Fruit fly (Drosophila melanogaster) whole organism, embryonic: ENCODE measurements around the gene ssp.
A peak's percentile ranks its signal among the peaks of the same experiment; 100 is the strongest.

Experiments used
- Adf1 ChIP-seq: fragments of 200-800 bp; sonication (Bioruptor generic); IDR thresholded peaks from 2 replicates; pipeline ENCODE4 v1.3.6; 2022; ENCODE audit warnings: missing biosample characterization, missing genetic modification characterization
- Awh ChIP-seq: fragments of 200-800 bp; sonication (Bioruptor generic); IDR thresholded peaks from 2 replicates; pipeline ENCODE4, ENCODE4 v1.3.6; 2022; ENCODE audit warnings: missing biosample characterization, missing genetic modification characterization
- Bteb2 ChIP-seq: fragments of 200-800 bp; sonication (Bioruptor generic); optimal IDR thresholded peaks from 2 replicates; lab custom pipeline; 2016; ENCODE audit warnings: missing biosample characterization, missing genetic modification characterization
- CG10462 ChIP-seq: fragments of 200-800 bp; sonication (Bioruptor generic); optimal IDR thresholded peaks from 2 replicates; lab custom pipeline; 2016; ENCODE audit warnings: missing biosample characterization, missing genetic modification characterization
- CG11085 ChIP-seq: fragments of 200-800 bp; sonication (Bioruptor generic); IDR thresholded peaks from 2 replicates; pipeline ENCODE4 v1.3.6; 2022; ENCODE audit warnings: missing biosample characterization, missing genetic modification characterization
- CG12769 ChIP-seq: fragments of 200-800 bp; sonication (Bioruptor generic); optimal IDR thresholded peaks from 2 replicates; lab custom pipeline; 2019; ENCODE audit warnings: missing biosample characterization, mild to moderate bottlenecking, missing genetic modification characterization, moderate library complexity
- CG15514 ChIP-seq: fragments of 200-800 bp; sonication (Bioruptor generic); optimal IDR thresholded peaks from 3 replicates; lab custom pipeline; 2017; ENCODE audit warnings: missing biosample characterization, missing genetic modification characterization, mild to moderate bottlenecking, moderate library complexity, missing genetic modification reagents
- CG17829 ChIP-seq: fragments of 200-800 bp; optimal IDR thresholded peaks from 2 replicates; lab custom pipeline; 2019; ENCODE audit warnings: missing biosample characterization, mild to moderate bottlenecking, missing genetic modification characterization, moderate library complexity
- CG2120 ChIP-seq: fragments of 200-800 bp; sonication (Bioruptor generic); optimal IDR thresholded peaks from 3 replicates; lab custom pipeline; 2016; ENCODE audit warnings: missing biosample characterization, missing genetic modification characterization
- CG2199 ChIP-seq: fragments of 200-800 bp; sonication (Bioruptor generic); IDR thresholded peaks from 3 replicates; pipeline ENCODE4 v1.3.6; 2022; ENCODE audit warnings: missing biosample characterization, missing genetic modification characterization
- CG2678 ChIP-seq: fragments of 200-800 bp; sonication (Bioruptor generic); optimal IDR thresholded peaks from 3 replicates; lab custom pipeline; 2019; ENCODE audit warnings: missing biosample characterization, mild to moderate bottlenecking, missing genetic modification characterization, moderate library complexity
- CG2712 ChIP-seq: fragments of 200-800 bp; optimal IDR thresholded peaks from 3 replicates; lab custom pipeline; 2019; ENCODE audit warnings: missing biosample characterization, mild to moderate bottlenecking, missing genetic modification characterization, moderate library complexity
- CG31388 ChIP-seq: fragments of 200-800 bp; sonication (Bioruptor generic); optimal IDR thresholded peaks from 2 replicates; lab custom pipeline; 2016; ENCODE audit warnings: missing biosample characterization, missing genetic modification characterization
- CG3847 ChIP-seq: fragments of 200-800 bp; sonication (Bioruptor generic); IDR thresholded peaks from 2 replicates; pipeline ENCODE4 v1.3.6; 2022; ENCODE audit warnings: missing biosample characterization, missing genetic modification characterization
- CG42726 ChIP-seq: fragments of 200-800 bp; sonication (Bioruptor generic); IDR thresholded peaks from 2 replicates; pipeline ENCODE4 v1.3.6; 2022; ENCODE audit warnings: missing biosample characterization, missing genetic modification characterization; ENCODE audit not compliant: partially characterized antibody
- CG4424 ChIP-seq: fragments of 200-800 bp; sonication (Bioruptor generic); optimal IDR thresholded peaks from 3 replicates; lab custom pipeline; 2016; ENCODE audit warnings: missing biosample characterization, missing genetic modification characterization
- CG8281 ChIP-seq: fragments of 200-800 bp; sonication (Bioruptor generic); optimal IDR thresholded peaks from 2 replicates; lab custom pipeline; 2018; ENCODE audit warnings: missing biosample characterization, mild to moderate bottlenecking, missing genetic modification characterization, moderate library complexity
- CG8478 ChIP-seq: fragments of >200 bp; optimal IDR thresholded peaks from 2 replicates; lab custom pipeline; 2018
- CG9932 ChIP-seq: fragments of 200-800 bp; sonication (Bioruptor generic); IDR thresholded peaks from 2 replicates; pipeline ENCODE4 v1.3.6; 2022; ENCODE audit warnings: missing biosample characterization, missing genetic modification characterization
- Chrac-16 ChIP-seq: fragments of 200-800 bp; sonication (Bioruptor generic); optimal IDR thresholded peaks from 3 replicates; lab custom pipeline; 2016; ENCODE audit warnings: missing biosample characterization, missing genetic modification characterization
- D19B ChIP-seq: fragments of 200-800 bp; sonication (Bioruptor generic); optimal IDR thresholded peaks from 2 replicates; lab custom pipeline; 2017; ENCODE audit warnings: missing biosample characterization, mild to moderate bottlenecking, missing genetic modification characterization
- Deaf1 ChIP-seq: fragments of 200-800 bp; optimal IDR thresholded peaks from 3 replicates; lab custom pipeline; 2019; ENCODE audit warnings: missing biosample characterization, mild to moderate bottlenecking, missing genetic modification characterization, moderate library complexity
- HLH3B ChIP-seq: fragments of 200-800 bp; sonication (Bioruptor generic); IDR thresholded peaks from 2 replicates; pipeline ENCODE4 v1.3.6; 2022; ENCODE audit warnings: missing biosample characterization, missing genetic modification characterization
- Hr39 ChIP-seq: fragments of >200 bp; optimal IDR thresholded peaks from 2 replicates; lab custom pipeline; 2017
- Jarid2 ChIP-seq: fragments of 200-800 bp; sonication (Bioruptor generic); optimal IDR thresholded peaks from 3 replicates; lab custom pipeline; 2017; ENCODE audit warnings: mild to moderate bottlenecking, missing biosample characterization, missing genetic modification reagents, missing genetic modification characterization
- Mrtf ChIP-seq: fragments of 200-800 bp; sonication (Bioruptor generic); IDR thresholded peaks from 3 replicates; pipeline ENCODE4 v1.3.6; 2022; ENCODE audit warnings: missing biosample characterization, missing genetic modification characterization
- NC2α ChIP-seq: fragments of 200-800 bp; sonication (Bioruptor generic); optimal IDR thresholded peaks from 2 replicates; lab custom pipeline; 2016; ENCODE audit warnings: missing biosample characterization, missing genetic modification characterization
- Sox102F ChIP-seq: fragments of 200-800 bp; sonication (Bioruptor generic); optimal IDR thresholded peaks from 2 replicates; lab custom pipeline; 2018; ENCODE audit warnings: missing biosample characterization, mild to moderate bottlenecking, missing genetic modification characterization, moderate library complexity
- Sry-β ChIP-seq: fragments of 200-800 bp; sonication (Bioruptor generic); optimal IDR thresholded peaks from 2 replicates; lab custom pipeline; 2018; ENCODE audit warnings: missing biosample characterization, mild to moderate bottlenecking, missing genetic modification characterization, moderate library complexity
- Sry-δ ChIP-seq: fragments of 200-800 bp; sonication (Bioruptor generic); optimal IDR thresholded peaks from 2 replicates; lab custom pipeline; 2016; ENCODE audit warnings: missing biosample characterization, missing genetic modification characterization
- TFAM ChIP-seq: fragments of 200-800 bp; sonication (Bioruptor generic); optimal IDR thresholded peaks from 2 replicates; lab custom pipeline; 2017; ENCODE audit warnings: missing biosample characterization, missing genetic modification characterization, inconsistent platforms
- Usf ChIP-seq: fragments of 200-800 bp; sonication (Bioruptor generic); optimal IDR thresholded peaks from 2 replicates; lab custom pipeline; 2017; ENCODE audit warnings: missing genotype, missing biosample characterization, missing genetic modification characterization
- aop ChIP-seq: fragments of 200-800 bp; sonication (Bioruptor generic); IDR thresholded peaks from 2 replicates; pipeline ENCODE4 v1.3.6; 2022; ENCODE audit warnings: missing biosample characterization, missing genetic modification characterization
- az2 ChIP-seq: fragments of 200-800 bp; sonication (Bioruptor generic); optimal IDR thresholded peaks from 3 replicates; lab custom pipeline; 2016; ENCODE audit warnings: missing biosample characterization, missing genetic modification characterization
- bab2 ChIP-seq: fragments of 200-800 bp; sonication (Bioruptor generic); optimal IDR thresholded peaks from 2 replicates; lab custom pipeline; 2016; ENCODE audit warnings: missing biosample characterization, missing genetic modification characterization
- bbx ChIP-seq: fragments of 200-800 bp; sonication (Bioruptor generic); IDR thresholded peaks from 2 replicates; pipeline ENCODE4 v1.3.6; 2022; ENCODE audit warnings: missing biosample characterization, missing genetic modification characterization; ENCODE audit not compliant: partially characterized antibody
- dimm ChIP-seq: fragments of 200-800 bp; sonication (Bioruptor generic); IDR thresholded peaks from 2 replicates; pipeline ENCODE4 v1.3.6; 2022; ENCODE audit warnings: missing biosample characterization, missing genetic modification characterization
- exex ChIP-seq: fragments of 200-800 bp; sonication (Bioruptor generic); optimal IDR thresholded peaks from 4 replicates; lab custom pipeline; 2018; ENCODE audit warnings: missing biosample characterization, mild to moderate bottlenecking, missing genetic modification characterization, moderate library complexity
- gcm ChIP-seq: fragments of 200-800 bp; sonication (Bioruptor generic); optimal IDR thresholded peaks from 2 replicates; lab custom pipeline; 2019; ENCODE audit warnings: missing biosample characterization, mild to moderate bottlenecking, missing genetic modification characterization, moderate library complexity
- h ChIP-seq: fragments of >200 bp; optimal IDR thresholded peaks from 2 replicates; lab custom pipeline; 2017
- kay ChIP-seq: fragments of 200-800 bp; sonication (Bioruptor generic); optimal IDR thresholded peaks from 2 replicates; lab custom pipeline; 2016; ENCODE audit warnings: missing biosample characterization, missing genetic modification characterization
- knrl ChIP-seq: fragments of 200-800 bp; sonication (Bioruptor generic); IDR thresholded peaks from 3 replicates; pipeline ENCODE4 v1.3.6; 2022; ENCODE audit warnings: missing biosample characterization, missing genetic modification characterization; ENCODE audit not compliant: partially characterized antibody
- odd ChIP-seq: fragments of 200-800 bp; sonication (Bioruptor generic); optimal IDR thresholded peaks from 2 replicates; lab custom pipeline; 2017; ENCODE audit warnings: missing biosample characterization, mild to moderate bottlenecking, missing genetic modification characterization
- phol ChIP-seq: fragments of 200-800 bp; sonication (Bioruptor generic); optimal IDR thresholded peaks from 3 replicates; lab custom pipeline; 2018; ENCODE audit warnings: missing biosample characterization, mild to moderate bottlenecking, missing genetic modification characterization, moderate library complexity
- pnt ChIP-seq: fragments of 200-800 bp; sonication (Bioruptor generic); optimal IDR thresholded peaks from 3 replicates; lab custom pipeline; 2016; ENCODE audit warnings: missing biosample characterization, missing genetic modification characterization
- ranshi ChIP-seq: fragments of 200-800 bp; sonication (Bioruptor generic); IDR thresholded peaks from 2 replicates; pipeline ENCODE4 v1.3.6; 2022; ENCODE audit warnings: missing biosample characterization, missing genetic modification characterization
- repo ChIP-seq: fragments of 200-800 bp; sonication (Bioruptor generic); optimal IDR thresholded peaks from 2 replicates; lab custom pipeline; 2016; ENCODE audit warnings: missing biosample characterization, missing genetic modification characterization
- schlank ChIP-seq: fragments of 200-800 bp; sonication (Bioruptor generic); optimal IDR thresholded peaks from 2 replicates; lab custom pipeline; 2018; ENCODE audit warnings: missing biosample characterization, mild to moderate bottlenecking, missing genetic modification characterization
- sim ChIP-seq: fragments of 200-800 bp; sonication (Bioruptor generic); IDR thresholded peaks from 2 replicates; pipeline ENCODE4 v1.3.6; 2022; ENCODE audit warnings: missing biosample characterization, missing genetic modification characterization
- sima ChIP-seq: fragments of 200-800 bp; sonication (Bioruptor generic); optimal IDR thresholded peaks from 2 replicates; lab custom pipeline; 2016; ENCODE audit warnings: missing biosample characterization, missing genetic modification characterization
- slbo ChIP-seq: fragments of 200-800 bp; sonication (Bioruptor generic); IDR thresholded peaks from 2 replicates; pipeline ENCODE4 v1.3.6; 2022; ENCODE audit warnings: missing biosample characterization, missing genetic modification characterization
- tio ChIP-seq: fragments of 200-800 bp; sonication (Bioruptor generic); optimal IDR thresholded peaks from 2 replicates; lab custom pipeline; 2017; ENCODE audit warnings: missing biosample characterization, missing genetic modification characterization, inconsistent platforms
- zen ChIP-seq: fragments of 200-800 bp; sonication (Bioruptor generic); optimal IDR thresholded peaks from 3 replicates; lab custom pipeline; 2018; ENCODE audit warnings: missing biosample characterization, mild to moderate bottlenecking, missing genetic modification characterization, moderate library complexity

Gene ssp

dm6 chr3L:12124138-12124583, 6.1 kb downstream of the ssp start (continued):
- TF ChIP-seq CG3847 (GFP tag; lab: Robert Waterston, UW) = no peak
- no peak for TF ChIP-seq NC2α (GFP tag; lab: Kevin White, UChicago)
- TF ChIP-seq zen = peak; percentile 56
- no peak for TF ChIP-seq sim
- TF ChIP-seq CG31388 (GFP tag; lab: Kevin White, UChicago) = no peak
- peak; percentile 40 for TF ChIP-seq CG17829 (tag; lab: Kevin White, UChicago)
- TF ChIP-seq Sry-δ (GFP tag; lab: Kevin White, UChicago) = no peak
- 0 out of 2 replicates have a peak, but pooled peaks have one; percentile 8 for TF ChIP-seq Awh (GFP tag; lab: Robert Waterston, UW)
- TF ChIP-seq schlank (tag; lab: Kevin White, UChicago) = no peak
- no peak for TF ChIP-seq az2 (GFP tag; lab: Kevin White, UChicago)
- TF ChIP-seq exex (tag; lab: Kevin White, UChicago) = peak; percentile 61
- no peak for TF ChIP-seq CG2678 (tag; lab: Kevin White, UChicago)
- TF ChIP-seq Adf1 (GFP tag; lab: Robert Waterston, UW) = peak; percentile 73
- TF ChIP-seq knrl = no peak; the same call in 2 of the 3 replicates
- no peak for TF ChIP-seq D19B
- no peak for TF ChIP-seq TFAM (GFP tag; lab: Kevin White, UChicago)
- peak; percentile 84 for TF ChIP-seq phol
- no peak for TF ChIP-seq CG4424 (GFP tag; lab: Kevin White, UChicago)
- no peak for TF ChIP-seq pnt
- no peak for TF ChIP-seq ranshi (GFP tag; lab: Robert Waterston, UW)
- TF ChIP-seq CG2712 (tag; lab: Kevin White, UChicago) = peak; percentile 16
- no peak for TF ChIP-seq repo (GFP tag; lab: Kevin White, UChicago)
- no peak for TF ChIP-seq CG11085 (GFP tag; lab: Robert Waterston, UW)
- TF ChIP-seq CG12769 (tag; lab: Kevin White, UChicago) = peak; percentile 85
- no peak for TF ChIP-seq Usf (GFP tag; lab: Kevin White, UChicago)
- peak; percentile 38; the same call in 1 of the 2 replicates for TF ChIP-seq CG42726 (GFP tag; lab: Robert Waterston, UW)
- TF ChIP-seq aop (GFP tag; lab: Robert Waterston, UW) = no peak
- TF ChIP-seq Deaf1 (tag; lab: Kevin White, UChicago) = peak; percentile 70
- no peak for TF ChIP-seq HLH3B
- TF ChIP-seq CG15514 (GFP tag; lab: Kevin White, UChicago) = peak; percentile 29
- no peak for TF ChIP-seq bab2 (GFP tag; lab: Kevin White, UChicago)
- no peak for TF ChIP-seq Sry-β (GFP tag; lab: Kevin White, UChicago)
- peak; percentile 47 for TF ChIP-seq gcm
- TF ChIP-seq bbx (GFP tag; lab: Robert Waterston, UW) = peak; percentile 57; the same call in 1 of the 2 replicates
- peak; percentile 3 for TF ChIP-seq CG2120 (GFP tag; lab: Kevin White, UChicago)
- TF ChIP-seq Bteb2 (GFP tag; lab: Kevin White, UChicago) = no peak
- no peak for TF ChIP-seq tio (GFP tag; lab: Kevin White, UChicago)
- TF ChIP-seq Chrac-16 (GFP tag; lab: Kevin White, UChicago) = no peak
- TF ChIP-seq odd (GFP tag; lab: Kevin White, UChicago) = no peak
- no peak for TF ChIP-seq Mrtf (GFP tag; lab: Robert Waterston, UW)
- no peak for TF ChIP-seq Jarid2 (GFP tag; lab: Kevin White, UChicago)
- no peak for TF ChIP-seq Hr39 (lab: Kevin White, UChicago)
- peak; percentile 32; the same call in 1 of the 2 replicates for TF ChIP-seq CG9932 (GFP tag; lab: Robert Waterston, UW)
- no peak for TF ChIP-seq Sox102F (GFP tag; lab: Kevin White, UChicago)
- peak; percentile 80; the same call in 2 of the 3 replicates for TF ChIP-seq CG2199 (GFP tag; lab: Robert Waterston, UW)
- no peak for TF ChIP-seq CG8281 (tag; lab: Kevin White, UChicago)
- no peak for TF ChIP-seq h
- no peak for TF ChIP-seq CG10462 (GFP tag; lab: Kevin White, UChicago)
- peak; percentile 91 for TF ChIP-seq CG8478 (lab: Kevin White, UChicago)
- no peak for TF ChIP-seq sima (GFP tag; lab: Kevin White, UChicago)
- no peak for TF ChIP-seq kay (GFP tag; lab: Kevin White, UChicago)
- peak; percentile 18; the same call in 1 of the 2 replicates for TF ChIP-seq slbo
- TF ChIP-seq dimm (GFP tag; lab: Robert Waterston, UW) = no peak
